Worm (Caenorhabditis elegans): Measurements from ENCODE around the gene rab-19.

rab-19 gene

ce11 chrIV:13408018-13408417 is 23.8 kb upstream of the rab-19 start, which contains the start of gene Y62E10A.19:
Y62E10A.19 (minus strand) TSS chrIV:13408306.
- TF ChIP-seq ceh-9 (tag; optimal IDR thresholded peaks at IDR 0.05): no peak
- TF ChIP-seq nhr-25 (tag; optimal IDR thresholded peaks at IDR 0.05): peak; percentile 30
- no peak for TF ChIP-seq nhr-43 (tag; optimal IDR thresholded peaks at IDR 0.05; ENCODE audit: poor library complexity, severe bottlenecking)
- TF ChIP-seq R02D3.7 (tag; optimal IDR thresholded peaks at IDR 0.05): no peak

DNA sequence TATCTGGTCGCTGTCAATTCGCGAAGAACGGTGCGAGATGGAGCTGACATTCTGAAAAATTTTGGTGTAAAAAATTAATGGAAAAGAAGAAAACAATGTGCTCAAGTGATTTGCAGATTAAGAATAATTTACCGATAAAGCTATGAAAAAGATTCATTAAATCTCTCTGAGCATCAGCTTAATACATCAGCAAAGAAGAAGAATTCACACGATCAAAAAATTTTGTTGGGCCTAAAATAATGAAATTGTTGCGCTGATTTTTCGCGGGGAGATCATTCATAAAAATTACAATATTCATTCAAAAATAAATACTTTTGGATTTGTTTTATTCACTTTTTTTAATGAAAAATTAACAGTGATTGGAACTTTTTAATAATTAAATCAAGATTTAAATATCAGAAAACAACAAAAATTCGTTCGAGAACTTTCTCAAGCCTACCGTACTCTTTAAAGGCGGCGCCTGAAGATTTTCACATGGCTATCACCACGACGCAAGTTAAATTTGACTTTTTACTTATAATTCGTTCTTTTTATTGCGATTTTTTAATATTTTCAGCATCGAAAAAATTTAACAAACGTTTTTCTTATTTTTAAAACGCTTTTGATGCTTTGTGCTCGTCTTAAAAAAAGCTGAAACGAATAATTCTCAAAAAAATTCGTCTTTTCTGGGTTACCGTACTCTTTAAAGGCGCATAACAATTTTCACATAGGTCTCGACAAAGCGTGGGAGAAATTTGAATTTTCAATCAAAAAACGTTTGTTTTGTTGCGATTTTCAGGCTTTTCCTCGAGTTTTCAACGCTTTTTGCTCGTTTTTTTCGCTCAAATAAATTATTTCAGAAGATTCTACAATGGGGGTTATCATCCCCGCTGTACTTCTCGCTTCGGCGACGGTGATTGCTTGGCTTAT is 16.5 kb upstream of the rab-19 start, which contains the start of the genes memi-2 and cyp-31A5:
Gene memi-2, minus strand, starts transcription at position 51 of the 909 bp plus-strand sequence.
Gene cyp-31A5, plus strand, starts transcription at position 834 of the 909 bp plus-strand sequence.
- TF ChIP-seq snpc-4 (tag; optimal IDR thresholded peaks at IDR 0.05) (no peak), zag-1 (tag; optimal IDR thresholded peaks at IDR 0.05) (no peak), pha-4 (tag; optimal IDR thresholded peaks at IDR 0.05) (no peak), unc-39 (tag; optimal IDR thresholded peaks at IDR 0.05) (no peak), ceh-28 (tag; optimal IDR thresholded peaks at IDR 0.05) (no peak), ceh-9 (tag; optimal IDR thresholded peaks at IDR 0.05) (no peak), elt-2 (tag; optimal IDR thresholded peaks at IDR 0.05) (no peak), ama-1 (optimal IDR thresholded peaks at IDR 0.05) (no peak), lin-39 (tag; optimal IDR thresholded peaks at IDR 0.05) (no peak), ztf-4 (tag; optimal IDR thresholded peaks at IDR 0.05) (no peak), fkh-10 (GFP tag; optimal IDR thresholded peaks at IDR 0.05) (no peak), jun-1 (tag; optimal IDR thresholded peaks at IDR 0.05) (no peak)

ce11 chrIV:13398728-13399127 is 14.5 kb upstream of the rab-19 start, which contains the start of gene Y62E10A.13:
Y62E10A.13 (minus strand) TSS chrIV:13399053.
- TF ChIP-seq fkh-2 (tag; optimal IDR thresholded peaks at IDR 0.05) (no peak), nhr-67 (tag; optimal IDR thresholded peaks at IDR 0.05) (no peak), zag-1 (tag; optimal IDR thresholded peaks at IDR 0.05) (no peak), aly-2 (tag; optimal IDR thresholded peaks at IDR 0.05) (no peak), unc-39 (tag; optimal IDR thresholded peaks at IDR 0.05) (no peak), nfya-1 (tag; optimal IDR thresholded peaks at IDR 0.05; ENCODE audit: insufficient read depth) (no peak), ztf-4 (tag; optimal IDR thresholded peaks at IDR 0.05) (no peak), egl-5 (tag; optimal IDR thresholded peaks at IDR 0.05) (no peak), fkh-10 (GFP tag; optimal IDR thresholded peaks at IDR 0.05) (no peak), lin-39 (tag; optimal IDR thresholded peaks at IDR 0.05) (no peak), nhr-76 (tag; optimal IDR thresholded peaks at IDR 0.05) (no peak), nhr-12 (tag; optimal IDR thresholded peaks at IDR 0.05) (no peak), ceh-9 (tag; optimal IDR thresholded peaks at IDR 0.05) (no peak), ceh-16 (tag; optimal IDR thresholded peaks at IDR 0.05) (no peak), jun-1 (tag; optimal IDR thresholded peaks at IDR 0.05) (no peak), mdl-1 (tag; optimal IDR thresholded peaks at IDR 0.05) (no peak), pqm-1 (tag; optimal IDR thresholded peaks at IDR 0.05) (no peak)

DNA sequence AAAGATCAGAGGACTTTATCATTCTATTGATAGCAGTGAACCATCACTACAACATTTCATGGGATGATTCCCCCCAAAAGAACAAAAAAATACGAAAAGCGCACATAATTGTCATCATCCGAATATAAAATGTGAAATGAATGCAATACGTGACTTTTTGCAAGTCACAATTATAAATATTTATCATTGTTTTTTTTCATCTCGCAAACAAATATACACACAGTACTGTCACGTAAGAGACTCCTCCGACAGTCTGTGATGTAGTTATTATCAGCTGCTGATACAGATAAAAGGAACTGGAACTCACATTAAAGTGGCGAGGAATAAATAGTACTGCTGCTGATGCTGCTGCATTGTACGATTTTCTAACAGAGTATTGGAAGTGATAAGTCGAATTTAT is 12.2 kb upstream of the rab-19 start:
- TF ChIP-seq unc-62 (GFP tag; optimal IDR thresholded peaks at IDR 0.05) (no peak), jun-1 (tag; optimal IDR thresholded peaks at IDR 0.05) (no peak), ztf-11 (tag; optimal IDR thresholded peaks at IDR 0.05) (no peak), elt-2 (tag; optimal IDR thresholded peaks at IDR 0.05) (peak; percentile 90), ZK546.5 (tag; optimal IDR thresholded peaks at IDR 0.05) (no peak), nhr-67 (tag; optimal IDR thresholded peaks at IDR 0.05) (no peak), nhr-11 (tag; optimal IDR thresholded peaks at IDR 0.05) (no peak), pha-4 (tag; optimal IDR thresholded peaks at IDR 0.05) (peak; percentile 78), skn-1 (tag; optimal IDR thresholded peaks at IDR 0.05) (peak; percentile 73), egl-27 (tag; optimal IDR thresholded peaks at IDR 0.05) (no peak), nhr-77 (tag; optimal IDR thresholded peaks at IDR 0.05) (no peak), pqm-1 (tag; optimal IDR thresholded peaks at IDR 0.05) (peak; percentile 91), snpc-4 (tag; optimal IDR thresholded peaks at IDR 0.05) (no peak), lin-39 (tag; optimal IDR thresholded peaks at IDR 0.05) (no peak), R02D3.7 (tag; optimal IDR thresholded peaks at IDR 0.05) (no peak), lsy-12 (tag; optimal IDR thresholded peaks at IDR 0.05) (no peak), mdl-1 (tag; optimal IDR thresholded peaks at IDR 0.05) (no peak), zag-1 (tag; optimal IDR thresholded peaks at IDR 0.05) (no peak), eor-1 (tag; optimal IDR thresholded peaks at IDR 0.05) (no peak), egl-5 (tag; optimal IDR thresholded peaks at IDR 0.05) (no peak), ztf-4 (tag; optimal IDR thresholded peaks at IDR 0.05) (no peak), fkh-2 (tag; optimal IDR thresholded peaks at IDR 0.05) (no peak), nhr-76 (tag; optimal IDR thresholded peaks at IDR 0.05) (no peak), nhr-28 (tag; optimal IDR thresholded peaks at IDR 0.05) (no peak), unc-39 (tag; optimal IDR thresholded peaks at IDR 0.05) (no peak), lin-15B (tag; optimal IDR thresholded peaks at IDR 0.05) (no peak), ceh-16 (tag; optimal IDR thresholded peaks at IDR 0.05) (no peak), mml-1 (tag; optimal IDR thresholded peaks at IDR 0.05) (no peak), elt-3 (tag; optimal IDR thresholded peaks at IDR 0.05) (peak in 1 of 3 experiments; percentile 15), ceh-82 (tag; optimal IDR thresholded peaks at IDR 0.05) (no peak), ceh-28 (tag; optimal IDR thresholded peaks at IDR 0.05) (no peak), fos-1 (tag; optimal IDR thresholded peaks at IDR 0.05) (no peak), sea-2 (GFP tag; optimal IDR thresholded peaks at IDR 0.05) (no peak), nhr-237 (tag; optimal IDR thresholded peaks at IDR 0.05) (no peak), ama-1 (optimal IDR thresholded peaks at IDR 0.05) (no peak), ceh-9 (tag; optimal IDR thresholded peaks at IDR 0.05) (no peak), aly-2 (tag; optimal IDR thresholded peaks at IDR 0.05) (no peak)

Measured in whole organism, L3 larva.